Worm (Caenorhabditis elegans): ENCODE measurements around the gene Y54G2A.11.

The Y54G2A.11 gene

DNA sequence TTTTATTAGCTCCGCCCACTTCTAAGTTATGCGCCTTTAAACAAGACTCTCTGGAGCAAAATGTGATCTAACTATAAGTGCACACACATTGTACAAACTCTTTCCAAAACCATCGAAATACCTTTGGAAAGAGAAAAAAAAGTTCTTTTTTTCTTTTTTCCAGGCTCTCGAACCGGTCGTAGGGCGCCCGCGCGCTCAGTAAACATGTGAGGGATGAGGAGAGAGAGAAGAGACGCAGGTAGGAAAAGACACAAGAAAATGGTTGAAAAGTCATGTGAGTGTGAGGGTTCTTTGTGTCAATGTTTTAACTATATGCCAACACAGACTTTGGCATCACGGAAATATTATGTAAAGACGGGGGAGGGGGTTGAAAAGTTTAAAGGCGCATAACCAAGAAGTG, 2.9 kb upstream of the Y54G2A.11 start (continued):
- TF ChIP-seq lin-13 (GFP tag; optimal IDR thresholded peaks at IDR 0.05) (peak; percentile 75), Y105C5A.15 (GFP tag; IDR thresholded peaks at IDR 0.05) (no peak), dpl-1 (GFP tag; optimal IDR thresholded peaks at IDR 0.05) (peak; percentile 28), lin-1 (GFP tag; IDR thresholded peaks at IDR 0.05) (peak; percentile 15; the same call in 1 of the 2 replicates), ZK546.5 (tag; optimal IDR thresholded peaks at IDR 0.05) (no peak), Y48G9A.11 (GFP tag; IDR thresholded peaks at IDR 0.05) (no peak), madf-9 (GFP tag; conservative IDR thresholded peaks at IDR 0.05) (0 out of 2 replicates have a peak, but pooled peaks have one; percentile 10), nhr-111 (GFP tag; optimal IDR thresholded peaks at IDR 0.05) (no peak), F49E8.2 (tag; optimal IDR thresholded peaks at IDR 0.05; ENCODE audit: borderline replicate concordance) (no peak), nhr-6 (tag; optimal IDR thresholded peaks at IDR 0.05) (peak; percentile 54), ces-1 (GFP tag; optimal IDR thresholded peaks at IDR 0.05) (no peak), mdt-29 (GFP tag; IDR thresholded peaks at IDR 0.05) (0 out of 2 replicates have a peak, but pooled peaks have one; percentile 48), T20F7.1 (GFP tag; optimal IDR thresholded peaks at IDR 0.05) (peak; percentile 9), unc-39 (tag; optimal IDR thresholded peaks at IDR 0.05) (no peak), dmd-8 (GFP tag; IDR thresholded peaks at IDR 0.05) (no peak), dmd-9 (GFP tag; IDR thresholded peaks at IDR 0.05) (no peak), dve-1 (tag; optimal IDR thresholded peaks at IDR 0.05; ENCODE audit: insufficient read depth) (peak; percentile 92), nhr-77 (tag; optimal IDR thresholded peaks at IDR 0.05) (peak; percentile 85), duxl-1 (tag; optimal IDR thresholded peaks at IDR 0.05; ENCODE audit: poor library complexity) (no peak), unc-62 (GFP tag; optimal IDR thresholded peaks at IDR 0.05 in 1 of 2) (peak in 1 of 2 experiments; percentile 98), unc-62 (tag; optimal IDR thresholded peaks at IDR 0.05) (no peak), fos-1 (tag; optimal IDR thresholded peaks at IDR 0.05) (no peak), Y75B8A.6 (GFP tag; IDR thresholded peaks at IDR 0.05) (0 out of 2 replicates have a peak, but pooled peaks have one; percentile 26), zfp-3 (GFP tag; conservative IDR thresholded peaks at IDR 0.05) (no peak; the same call in 1 of the 2 replicates), daf-8 (GFP tag; IDR thresholded peaks at IDR 0.05) (no peak), egl-27 (tag; optimal IDR thresholded peaks at IDR 0.05) (no peak), mes-2 (tag; optimal IDR thresholded peaks at IDR 0.05; ENCODE audit: poor library complexity, severe bottlenecking) (peak; percentile 58), nhr-41 (GFP tag; IDR thresholded peaks at IDR 0.05) (no peak), nhr-11 (tag; optimal IDR thresholded peaks at IDR 0.05) (peak; percentile 66), spr-1 (tag; optimal IDR thresholded peaks at IDR 0.05) (peak; percentile 39), nhr-10 (tag; optimal IDR thresholded peaks at IDR 0.05) (peak; percentile 53), zag-1 (tag; optimal IDR thresholded peaks at IDR 0.05) (no peak), pqm-1 (tag; optimal IDR thresholded peaks at IDR 0.05) (no peak), hlh-11 (tag; optimal IDR thresholded peaks at IDR 0.05) (peak; percentile 94), T26A8.4 (GFP tag; IDR thresholded peaks at IDR 0.05) (peak; percentile 64), gei-8 (GFP tag; optimal IDR thresholded peaks at IDR 0.05) (no peak), D1046.2 (GFP tag; IDR thresholded peaks at IDR 0.05) (no peak), nhr-42 (GFP tag; IDR thresholded peaks at IDR 0.05) (0 out of 2 replicates have a peak, but pooled peaks have one; percentile 58), mxl-2 (GFP tag; conservative IDR thresholded peaks at IDR 0.05) (no peak), ztf-11 (tag; optimal IDR thresholded peaks at IDR 0.05) (no peak), attf-4 (tag; optimal IDR thresholded peaks at IDR 0.05) (no peak), hif-1 (tag; optimal IDR thresholded peaks at IDR 0.05) (peak in 1 of 2 experiments; percentile 43), fkh-10 (GFP tag; optimal IDR thresholded peaks at IDR 0.05) (no peak), set-16 (GFP tag; IDR thresholded peaks at IDR 0.05) (peak; percentile 31; the same call in 1 of the 2 replicates), lim-7 (GFP tag; IDR thresholded peaks at IDR 0.05) (no peak), dmd-6 (GFP tag; IDR thresholded peaks at IDR 0.05) (peak; percentile 78), pha-4 (GFP tag; IDR thresholded peaks at IDR 0.05) (peak; percentile 80), pha-4 (tag; optimal IDR thresholded peaks at IDR 0.05) (peak; percentile 92), hmg-1.1 (GFP tag; IDR thresholded peaks at IDR 0.05) (peak; percentile 82), snpc-4 (tag; optimal IDR thresholded peaks at IDR 0.05) (no peak), ztf-7 (tag; optimal IDR thresholded peaks at IDR 0.05) (no peak), egl-43 (GFP tag; IDR thresholded peaks at IDR 0.05) (peak; percentile 57; the same call in 1 of the 2 replicates)
